In the genomic region with DNA sequence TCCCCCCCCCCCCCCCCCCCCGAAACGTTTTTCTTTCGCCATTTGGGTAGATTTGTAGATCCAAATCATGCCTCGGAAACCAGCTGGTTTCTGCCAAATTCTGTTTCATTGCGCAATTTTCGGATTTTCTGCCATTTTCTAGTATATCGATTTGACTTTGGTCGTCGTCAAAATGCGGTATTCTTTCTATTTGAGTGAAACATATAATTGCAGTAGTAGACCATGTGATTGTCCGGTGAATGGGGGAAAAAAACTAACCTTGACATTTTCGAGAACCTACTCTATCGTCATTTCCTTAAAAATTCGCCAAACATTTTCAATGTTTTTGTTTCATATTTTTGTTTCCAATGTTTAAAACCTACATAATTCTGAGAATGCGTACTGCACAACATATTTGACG, we compare ENCODE assay signal across 5 worm cellular contexts.
TF ChIP-seq lines count a peak whose summit lies in the region.

No protein-coding gene starts in this region.

TF ChIP-seq in whole organism, L1 larva, 84 proteins besides CTCF, POLR2A, EP300 and RAD21 (continues in another document):
- TF ChIP-seq mdl-1 (tag; optimal IDR thresholded peaks at IDR 0.05; lab: Kevin White, UChicago) (peak in 1 of 2 experiments; percentile 15), blmp-1 (tag; optimal IDR thresholded peaks at IDR 0.05; lab: Kevin White, UChicago) (peak; percentile 70), fkh-8 (tag; optimal IDR thresholded peaks at IDR 0.05; lab: Kevin White, UChicago) (no peak), nhr-20 (tag; optimal IDR thresholded peaks at IDR 0.05; lab: Kevin White, UChicago) (peak; percentile 58), lin-14 (GFP tag; optimal IDR thresholded peaks at IDR 0.05; lab: Kevin White, UChicago) (peak; percentile 51), fos-1 (tag; optimal IDR thresholded peaks at IDR 0.05; lab: Kevin White, UChicago) (no peak), sup-37 (GFP tag; optimal IDR thresholded peaks at IDR 0.05; lab: Kevin White, UChicago) (no peak), nhr-12 (tag; optimal IDR thresholded peaks at IDR 0.05; lab: Kevin White, UChicago) (no peak), ces-1 (GFP tag; optimal IDR thresholded peaks at IDR 0.05; lab: Kevin White, UChicago) (no peak), snu-23 (GFP tag; optimal IDR thresholded peaks at IDR 0.05; lab: Kevin White, UChicago) (peak; percentile 61), ceh-63 (GFP tag; optimal IDR thresholded peaks at IDR 0.05; lab: Kevin White, UChicago) (no peak), efl-1 (optimal IDR thresholded peaks at IDR 0.05; lab: Kevin White, UChicago) (peak in 1 of 2 experiments; percentile 5), efl-1 (GFP tag; optimal IDR thresholded peaks at IDR 0.05 in 1 of 2; lab: Kevin White, UChicago) (no peak), nhr-71 (tag; optimal IDR thresholded peaks at IDR 0.05; lab: Kevin White, UChicago) (peak; percentile 31), lsy-2 (tag; optimal IDR thresholded peaks at IDR 0.05; lab: Kevin White, UChicago) (peak; percentile 8 to 24), C16A3.4 (tag; optimal IDR thresholded peaks at IDR 0.05; lab: Kevin White, UChicago) (no peak), nhr-85 (tag; lab: Kevin White, UChicago) (peak; percentile 77)

TF ChIP-seq in whole organism, L2 larva, 48 proteins besides CTCF, POLR2A, EP300 and RAD21:
- TF ChIP-seq sma-9 (GFP tag; optimal IDR thresholded peaks at IDR 0.05; lab: Kevin White, UChicago) (peak; percentile 15), sma-9 (tag; optimal IDR thresholded peaks at IDR 0.05; lab: Kevin White, UChicago) (no peak), sma-3 (GFP tag; optimal IDR thresholded peaks at IDR 0.05; lab: Kevin White, UChicago) (peak; percentile 34), snpc-4 (tag; optimal IDR thresholded peaks at IDR 0.05; lab: Kevin White, UChicago) (no peak), nhr-25 (tag; optimal IDR thresholded peaks at IDR 0.05; lab: Kevin White, UChicago) (peak; percentile 77), nhr-129 (tag; optimal IDR thresholded peaks at IDR 0.05; lab: Kevin White, UChicago) (peak; percentile 46), blmp-1 (tag; optimal IDR thresholded peaks at IDR 0.05; lab: Kevin White, UChicago; ENCODE audit: insufficient read depth) (peak; percentile 17)

TF ChIP-seq in whole organism, L3 larva, 47 proteins besides CTCF, POLR2A, EP300 and RAD21:
- TF ChIP-seq nhr-23 (tag; optimal IDR thresholded peaks at IDR 0.05; lab: Kevin White, UChicago) (peak; percentile 72), nhr-25 (tag; optimal IDR thresholded peaks at IDR 0.05; lab: Kevin White, UChicago) (peak; percentile 69), nhr-43 (tag; optimal IDR thresholded peaks at IDR 0.05; lab: Kevin White, UChicago; ENCODE audit: poor library complexity, severe bottlenecking) (no peak), tbx-2 (tag; optimal IDR thresholded peaks at IDR 0.05; lab: Kevin White, UChicago) (no peak)

TF ChIP-seq in whole organism, L4 larva, 104 proteins besides CTCF, POLR2A, EP300 and RAD21 (continues in another document):
- TF ChIP-seq cey-2 (tag; optimal IDR thresholded peaks at IDR 0.05; lab: Kevin White, UChicago; ENCODE audit: borderline replicate concordance, insufficient read depth) (no peak), Y48G9A.11 (GFP tag; IDR thresholded peaks at IDR 0.05; lab: Robert Waterston, UW) (no peak), gei-8 (GFP tag; optimal IDR thresholded peaks at IDR 0.05; lab: Kevin White, UChicago) (no peak), daf-19 (GFP tag; conservative IDR thresholded peaks at IDR 0.05; lab: Robert Waterston, UW) (no peak), ztf-11 (tag; optimal IDR thresholded peaks at IDR 0.05; lab: Kevin White, UChicago) (no peak), dmd-8 (GFP tag; IDR thresholded peaks at IDR 0.05; lab: Robert Waterston, UW) (no peak), ceh-44 (GFP tag; IDR thresholded peaks at IDR 0.05; lab: Robert Waterston, UW) (no peak), nhr-10 (tag; optimal IDR thresholded peaks at IDR 0.05; lab: Kevin White, UChicago) (no peak), ceh-32 (tag; optimal IDR thresholded peaks at IDR 0.05; lab: Kevin White, UChicago; ENCODE audit: poor library complexity) (no peak), ceh-82 (tag; optimal IDR thresholded peaks at IDR 0.05; lab: Kevin White, UChicago) (no peak), spr-3 (GFP tag; optimal IDR thresholded peaks at IDR 0.05; lab: Kevin White, UChicago) (no peak), nhr-76 (tag; optimal IDR thresholded peaks at IDR 0.05; lab: Kevin White, UChicago) (no peak), unc-62 (GFP tag; optimal IDR thresholded peaks at IDR 0.05 in 1 of 2; lab: Kevin White, UChicago) (peak in 1 of 2 experiments; percentile 94), unc-62 (tag; optimal IDR thresholded peaks at IDR 0.05; lab: Kevin White, UChicago) (no peak), egl-43 (GFP tag; IDR thresholded peaks at IDR 0.05; lab: Robert Waterston, UW) (no peak), lsy-2 (tag; optimal IDR thresholded peaks at IDR 0.05; lab: Kevin White, UChicago) (no peak), hif-1 (tag; optimal IDR thresholded peaks at IDR 0.05; lab: Kevin White, UChicago) (no peak), skn-1 (tag; optimal IDR thresholded peaks at IDR 0.05; lab: Kevin White, UChicago) (no peak), nhr-102 (tag; optimal IDR thresholded peaks at IDR 0.05; lab: Kevin White, UChicago) (no peak), ztf-7 (tag; optimal IDR thresholded peaks at IDR 0.05; lab: Kevin White, UChicago) (no peak), Y5F2A.4 (GFP tag; optimal IDR thresholded peaks at IDR 0.05; lab: Kevin White, UChicago) (no peak), fos-1 (tag; optimal IDR thresholded peaks at IDR 0.05; lab: Kevin White, UChicago) (no peak), set-16 (GFP tag; IDR thresholded peaks at IDR 0.05; lab: Robert Waterston, UW) (no peak), attf-4 (tag; optimal IDR thresholded peaks at IDR 0.05; lab: Kevin White, UChicago) (no peak), F44E2.7 (GFP tag; IDR thresholded peaks at IDR 0.05; lab: Robert Waterston, UW) (no peak), daf-12 (tag; optimal IDR thresholded peaks at IDR 0.05; lab: Kevin White, UChicago) (no peak), hlh-11 (tag; optimal IDR thresholded peaks at IDR 0.05; lab: Kevin White, UChicago) (peak; percentile 14), hmg-1.1 (GFP tag; IDR thresholded peaks at IDR 0.05; lab: Robert Waterston, UW) (no peak), tag-97 (GFP tag; IDR thresholded peaks at IDR 0.05; lab: Robert Waterston, UW) (no peak), T26A8.4 (GFP tag; IDR thresholded peaks at IDR 0.05; lab: Robert Waterston, UW) (no peak), hlh-30 (tag; optimal IDR thresholded peaks at IDR 0.05; lab: Kevin White, UChicago; ENCODE audit: insufficient read depth) (peak; percentile 8), nhr-77 (tag; optimal IDR thresholded peaks at IDR 0.05; lab: Kevin White, UChicago) (no peak)

TF ChIP-seq in whole organism, young adult, 124 proteins besides CTCF, POLR2A, EP300 and RAD21:
- TF ChIP-seq mxl-1 (tag; optimal IDR thresholded peaks at IDR 0.05; lab: Kevin White, UChicago) (no peak), cebp-1 (GFP tag; IDR thresholded peaks at IDR 0.05; lab: Robert Waterston, UW) (no peak), cebp-1 (tag; optimal IDR thresholded peaks at IDR 0.05; lab: Kevin White, UChicago) (peak; percentile 13), mel-28 (tag; optimal IDR thresholded peaks at IDR 0.05; lab: Kevin White, UChicago; ENCODE audit: borderline replicate concordance) (no peak), nfyb-1 (GFP tag; IDR thresholded peaks at IDR 0.05; lab: Robert Waterston, UW) (no peak), ceh-91 (GFP tag; IDR thresholded peaks at IDR 0.05; lab: Robert Waterston, UW) (no peak)
